Fruit fly (Drosophila melanogaster) whole organism, adult: ENCODE measurements around the gene CG6865.
A peak's percentile ranks its signal among the peaks of the same experiment; 100 is the strongest.

ENCODE experiments used
- CG11617 ChIP-seq: fragments of 200-800 bp; sonication (Bioruptor generic); optimal IDR thresholded peaks from 2 replicates; lab custom pipeline; 2017; ENCODE audit warnings: mild to moderate bottlenecking, missing biosample characterization, missing genetic modification reagents, missing genetic modification characterization
- CG12768 ChIP-seq: fragments of 200-800 bp; sonication (Bioruptor generic); optimal IDR thresholded peaks from 2 replicates; lab custom pipeline; 2017; ENCODE audit warnings: missing biosample characterization, missing genetic modification characterization, mild to moderate bottlenecking, moderate library complexity, missing genetic modification reagents
- CG14711 ChIP-seq: fragments of 200-800 bp; sonication (Bioruptor generic); optimal IDR thresholded peaks from 2 replicates; lab custom pipeline; 2018; ENCODE audit warnings: missing biosample characterization, mild to moderate bottlenecking, missing genetic modification characterization, moderate library complexity
- CG1620 ChIP-seq: fragments of 200-800 bp; sonication (Bioruptor generic); optimal IDR thresholded peaks from 2 replicates; lab custom pipeline; 2016; ENCODE audit warnings: missing biosample characterization, missing genetic modification characterization
- CG33017 ChIP-seq: fragments of 200-800 bp; sonication (Bioruptor generic); optimal IDR thresholded peaks from 2 replicates; lab custom pipeline; 2018; ENCODE audit warnings: missing biosample characterization, mild to moderate bottlenecking, missing genetic modification characterization, moderate library complexity
- CG5204 ChIP-seq: fragments of 200-800 bp; sonication (Bioruptor generic); optimal IDR thresholded peaks from 2 replicates; lab custom pipeline; 2016; ENCODE audit warnings: missing biosample characterization, missing genetic modification characterization
- CG7045 ChIP-seq: fragments of 200-800 bp; sonication (Bioruptor generic); optimal IDR thresholded peaks from 2 replicates; lab custom pipeline; 2017; ENCODE audit warnings: missing biosample characterization, mild to moderate bottlenecking, missing genetic modification characterization
- CG7101 ChIP-seq: fragments of 200-800 bp; sonication (Bioruptor generic); optimal IDR thresholded peaks from 2 replicates; lab custom pipeline; 2018; ENCODE audit warnings: missing biosample characterization, mild to moderate bottlenecking, missing genetic modification characterization, moderate library complexity
- Clk ChIP-seq: fragments of 200-800 bp; sonication (Bioruptor generic); optimal IDR thresholded peaks from 2 replicates; lab custom pipeline; 2017; ENCODE audit warnings: missing biosample characterization, missing genetic modification characterization
- Crg-1 ChIP-seq: fragments of 200-800 bp; sonication (Bioruptor generic); optimal IDR thresholded peaks from 2 replicates; lab custom pipeline; 2016; ENCODE audit warnings: missing biosample characterization, missing genetic modification characterization
- Hr96 ChIP-seq: fragments of 200-800 bp; sonication (Bioruptor generic); optimal IDR thresholded peaks from 2 replicates; lab custom pipeline; 2016; ENCODE audit warnings: missing biosample characterization, missing genetic modification characterization
- Mnt ChIP-seq: fragments of 200-800 bp; sonication (Bioruptor generic); optimal IDR thresholded peaks from 2 replicates; lab custom pipeline; 2016; ENCODE audit warnings: missing biosample characterization, mild to moderate bottlenecking, missing genetic modification characterization
- bab1 ChIP-seq: fragments of 200-800 bp; sonication (Bioruptor generic); optimal IDR thresholded peaks from 3 replicates; lab custom pipeline; 2019; ENCODE audit warnings: missing biosample characterization, mild to moderate bottlenecking, missing genetic modification characterization, moderate library complexity
- cic ChIP-seq: fragments of 200-800 bp; sonication (Bioruptor generic); optimal IDR thresholded peaks from 2 replicates; lab custom pipeline; 2017; ENCODE audit warnings: missing biosample characterization, mild to moderate bottlenecking, missing genetic modification characterization, moderate library complexity
- cnc ChIP-seq, 2 experiments: fragments of >200 bp; optimal IDR thresholded peaks; 2 replicates each; lab custom pipeline; 2017
- kay ChIP-seq: fragments of 200-800 bp; sonication (Bioruptor generic); peaks from one replicate; lab custom pipeline; 2016; ENCODE audit warnings: missing biosample characterization, missing genetic modification characterization, borderline replicate concordance
- ovo ChIP-seq: fragments of 200-800 bp; sonication (Bioruptor generic); optimal IDR thresholded peaks from 2 replicates; lab custom pipeline; 2016; ENCODE audit warnings: missing biosample characterization, missing genetic modification characterization
- pad ChIP-seq: fragments of 200-800 bp; sonication (Bioruptor generic); optimal IDR thresholded peaks from 3 replicates; lab custom pipeline; 2017; ENCODE audit warnings: missing biosample characterization, missing genetic modification characterization, mild to moderate bottlenecking, moderate library complexity, missing genetic modification reagents
- tj ChIP-seq: fragments of 200-800 bp; sonication (Bioruptor generic); optimal IDR thresholded peaks from 3 replicates; lab custom pipeline; 2017; ENCODE audit warnings: missing biosample characterization, mild to moderate bottlenecking, missing genetic modification characterization, moderate library complexity
- toe ChIP-seq: fragments of 200-800 bp; sonication (Bioruptor generic); optimal IDR thresholded peaks from 2 replicates; lab custom pipeline; 2016; ENCODE audit warnings: missing biosample characterization, missing genetic modification characterization

CG6865 gene

DNA sequence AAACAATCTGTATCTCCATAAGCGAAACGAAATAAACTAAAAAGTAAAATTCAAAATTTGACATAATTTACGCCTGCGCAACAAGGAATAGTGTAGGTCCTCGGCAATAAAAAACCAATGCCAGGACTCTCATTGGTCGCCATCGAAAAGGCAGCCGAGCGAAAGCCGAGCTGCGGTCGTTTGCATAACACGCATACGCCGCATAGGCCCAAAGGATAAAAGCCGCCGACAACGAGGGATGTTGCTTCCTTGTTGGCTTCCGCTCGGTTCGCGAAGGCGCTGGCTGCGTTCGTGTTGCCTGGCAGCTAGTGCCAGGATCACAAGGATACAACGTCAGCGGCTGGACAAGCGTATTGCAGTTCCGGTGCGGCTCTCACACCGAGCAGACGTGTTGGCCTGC lies 3.0 kb upstream of the CG6865 start:
- no peak for TF ChIP-seq toe (GFP tag; lab: Kevin White, UChicago)
- TF ChIP-seq Mnt (GFP tag; lab: Kevin White, UChicago), result no peak
- no peak for TF ChIP-seq Hr96 (GFP tag; lab: Kevin White, UChicago)
- TF ChIP-seq tj, result no peak
- TF ChIP-seq bab1, result no peak
- no peak for TF ChIP-seq pad (GFP tag; lab: Kevin White, UChicago)
- no peak for TF ChIP-seq ovo (GFP tag; lab: Kevin White, UChicago)
- no peak for TF ChIP-seq Crg-1 (GFP tag; lab: Kevin White, UChicago)
- TF ChIP-seq CG5204 (GFP tag; lab: Kevin White, UChicago), result no peak
- TF ChIP-seq cnc (optimal IDR thresholded peaks at IDR 0.05; lab: Kevin White, UChicago), result no peak
- no peak for TF ChIP-seq CG12768 (GFP tag; lab: Kevin White, UChicago)
- no peak for TF ChIP-seq CG14711 (tag; lab: Kevin White, UChicago)
- TF ChIP-seq cic (GFP tag; lab: Kevin White, UChicago), result no peak
- TF ChIP-seq CG7045, result no peak
- TF ChIP-seq Clk (GFP tag; lab: Kevin White, UChicago), result no peak
- no peak for TF ChIP-seq kay (GFP tag; lab: Kevin White, UChicago)
- no peak for TF ChIP-seq CG7101

dm6 chr3L:18861893-18862292 lies 1.6 kb upstream of the CG6865 start:
- TF ChIP-seq ovo (GFP tag; lab: Kevin White, UChicago), result no peak
- TF ChIP-seq CG12768 (GFP tag; lab: Kevin White, UChicago), result no peak
- TF ChIP-seq CG7045, result no peak
- no peak for TF ChIP-seq CG33017 (tag; lab: Kevin White, UChicago)
- no peak for TF ChIP-seq tj
- no peak for TF ChIP-seq Crg-1 (GFP tag; lab: Kevin White, UChicago)
- no peak for TF ChIP-seq bab1
- TF ChIP-seq kay (GFP tag; lab: Kevin White, UChicago), result peak; percentile 56

- TF ChIP-seq toe (GFP tag; lab: Kevin White, UChicago) (no peak), CG14711 (tag; lab: Kevin White, UChicago) (no peak), CG7101 (no peak), CG1620 (no peak), CG33017 (tag; lab: Kevin White, UChicago) (no peak)
Measured at dm6 chr3L:18865447-18866367, 2.3 kb downstream of the CG6865 start, which contains the start of gene CG14074. CG14074 (plus strand) TSS chr3L:18866225.

DNA sequence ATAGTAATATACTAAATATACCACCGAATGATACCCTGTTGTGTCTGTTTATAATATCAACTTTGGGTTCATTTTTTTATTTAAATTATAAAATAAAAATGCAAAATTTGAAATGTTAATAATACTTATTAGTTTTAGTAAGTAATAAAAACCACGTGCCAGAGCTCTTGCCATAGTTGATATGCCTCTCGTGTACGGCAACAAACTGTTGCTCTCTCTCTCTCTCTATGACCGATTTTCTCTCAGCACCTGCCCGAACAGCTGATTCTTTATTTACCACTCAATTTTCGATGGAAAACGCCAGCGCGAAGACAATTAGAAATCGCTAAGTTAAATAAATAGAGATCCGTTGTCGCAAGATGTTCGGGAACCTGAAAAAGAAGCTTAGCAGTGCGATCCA lies 4.1 kb downstream of the CG6865 start, which contains the start of gene Dysb:
Dysb (plus strand) TSS at position 251 of the 400 bp plus-strand sequence.
- peak; percentile 80 for TF ChIP-seq CG14711 (tag; lab: Kevin White, UChicago)
- TF ChIP-seq CG33017 (tag; lab: Kevin White, UChicago), result peak; percentile 87
- TF ChIP-seq pad (GFP tag; lab: Kevin White, UChicago), result peak; percentile 53
- TF ChIP-seq CG12768 (GFP tag; lab: Kevin White, UChicago), result peak; percentile 84
- peak; percentile 88 for TF ChIP-seq bab1
- peak; percentile 34 for TF ChIP-seq CG1620
- TF ChIP-seq kay (GFP tag; lab: Kevin White, UChicago), result no peak
- TF ChIP-seq Clk (GFP tag; lab: Kevin White, UChicago), result peak; percentile 11
- TF ChIP-seq Hr96 (GFP tag; lab: Kevin White, UChicago), result peak; percentile 13
- TF ChIP-seq cnc (optimal IDR thresholded peaks at IDR 0.05; lab: Kevin White, UChicago), result no peak
- TF ChIP-seq toe (GFP tag; lab: Kevin White, UChicago), result peak; percentile 5
- TF ChIP-seq tj, result peak; percentile 62
- TF ChIP-seq CG11617 (GFP tag; lab: Kevin White, UChicago), result peak; percentile 87
- TF ChIP-seq CG7101, result peak; percentile 87
- peak; percentile 51 for TF ChIP-seq ovo (GFP tag; lab: Kevin White, UChicago)
- peak; percentile 71 for TF ChIP-seq CG5204 (GFP tag; lab: Kevin White, UChicago)
- peak; percentile 52 for TF ChIP-seq cic (GFP tag; lab: Kevin White, UChicago)
- peak; percentile 64 for TF ChIP-seq Mnt (GFP tag; lab: Kevin White, UChicago)
- no peak for TF ChIP-seq Crg-1 (GFP tag; lab: Kevin White, UChicago)
- TF ChIP-seq CG7045, result peak; percentile 83

dm6 chr3L:18869035-18869826 lies 5.8 kb downstream of the CG6865 start, which contains the start of gene Grx1:
Grx1 (plus strand) TSS chr3L:18869230.
- TF ChIP-seq pad (GFP tag; lab: Kevin White, UChicago), result peak; percentile 19
- TF ChIP-seq CG1620, result peak; percentile 46
- TF ChIP-seq CG33017 (tag; lab: Kevin White, UChicago), result peak; percentile 37
- peak; percentile 75 for TF ChIP-seq toe (GFP tag; lab: Kevin White, UChicago)
- peak; percentile 84 for TF ChIP-seq CG14711 (tag; lab: Kevin White, UChicago)
- TF ChIP-seq bab1, result peak; percentile 67
- peak; percentile 60 for TF ChIP-seq Hr96 (GFP tag; lab: Kevin White, UChicago)
- peak; percentile 72 for TF ChIP-seq CG7045
- no peak for TF ChIP-seq cnc (optimal IDR thresholded peaks at IDR 0.05; lab: Kevin White, UChicago)
- TF ChIP-seq Clk (GFP tag; lab: Kevin White, UChicago), result peak; percentile 30
- TF ChIP-seq Crg-1 (GFP tag; lab: Kevin White, UChicago), result peak; percentile 53
- peak; percentile 56 for TF ChIP-seq tj
- no peak for TF ChIP-seq kay (GFP tag; lab: Kevin White, UChicago)
- TF ChIP-seq ovo (GFP tag; lab: Kevin White, UChicago), result no peak
- TF ChIP-seq cic (GFP tag; lab: Kevin White, UChicago), result peak; percentile 63
- peak; percentile 83 for TF ChIP-seq CG11617 (GFP tag; lab: Kevin White, UChicago)
- TF ChIP-seq CG12768 (GFP tag; lab: Kevin White, UChicago), result peak; percentile 31
- TF ChIP-seq Mnt (GFP tag; lab: Kevin White, UChicago), result peak; percentile 63
- peak; percentile 77 for TF ChIP-seq CG7101
- peak; percentile 80 for TF ChIP-seq CG5204 (GFP tag; lab: Kevin White, UChicago)
